Worm (Caenorhabditis elegans) whole organism, mixed stage, embryonic: ENCODE results near the gene F58A6.5.

Experiments
- M03D4.4 ChIP-seq: sonication (generic microtip); optimal IDR thresholded peaks from 2 replicates; lab custom pipeline; 2017; ENCODE audit warnings: mild to moderate bottlenecking, missing genetic modification characterization, missing compliant biosample characterization
- bed-3 ChIP-seq: fragments of 200-800 bp; sonication (Bioruptor generic); optimal IDR thresholded peaks from 3 replicates; lab custom pipeline; 2018; ENCODE audit warnings: mild to moderate bottlenecking, missing genetic modification characterization, moderate library complexity, missing compliant biosample characterization
- blmp-1 ChIP-seq: fragments of 150-350 bp; optimal IDR thresholded peaks from 2 replicates; lab custom pipeline; 2014; ENCODE audit warnings: missing biosample characterization, missing genetic modification characterization
- ceh-39 ChIP-seq: fragments of 150-350 bp; optimal IDR thresholded peaks from 2 replicates; lab custom pipeline; 2014; ENCODE audit warnings: missing biosample characterization, missing genetic modification characterization
- ceh-43 ChIP-seq: fragments of 200-800 bp; sonication (Bioruptor generic); optimal IDR thresholded peaks from 2 replicates; lab custom pipeline; 2018; ENCODE audit warnings: mild to moderate bottlenecking, missing genetic modification characterization, moderate library complexity, missing compliant biosample characterization
- ceh-83 ChIP-seq: fragments of 200-800 bp; sonication (Bioruptor generic); optimal IDR thresholded peaks from 2 replicates; lab custom pipeline; 2018; ENCODE audit warnings: mild to moderate bottlenecking, missing genetic modification characterization, missing compliant biosample characterization
- ces-1 ChIP-seq: fragments of 150-350 bp; optimal IDR thresholded peaks from 2 replicates; lab custom pipeline; 2014; ENCODE audit warnings: missing biosample characterization, missing genetic modification reagents, missing genetic modification characterization
- cnd-1 ChIP-seq: fragments of 200-800 bp; sonication (Bioruptor generic); optimal IDR thresholded peaks from 2 replicates; lab custom pipeline; 2018; ENCODE audit warnings: mild to moderate bottlenecking, missing genetic modification characterization, missing compliant biosample characterization
- drap-1 ChIP-seq: fragments of 200-800 bp; sonication (Bioruptor generic); optimal IDR thresholded peaks from 3 replicates; lab custom pipeline; 2018; ENCODE audit warnings: mild to moderate bottlenecking, missing genetic modification characterization, missing compliant biosample characterization
- elt-3 ChIP-seq: fragments of 150-350 bp; optimal IDR thresholded peaks from 2 replicates; lab custom pipeline; 2014; ENCODE audit warnings: missing biosample characterization, missing genetic modification characterization
- flh-1 ChIP-seq: fragments of 200-800 bp; sonication (Bioruptor generic); optimal IDR thresholded peaks from 2 replicates; lab custom pipeline; 2018; ENCODE audit warnings: mild to moderate bottlenecking, missing genetic modification characterization, moderate library complexity, missing compliant biosample characterization
- ham-2 ChIP-seq: fragments of 200-800 bp; sonication (Bioruptor generic); optimal IDR thresholded peaks from 2 replicates; lab custom pipeline; 2018; ENCODE audit warnings: mild to moderate bottlenecking, missing genetic modification characterization, missing compliant biosample characterization
- hlh-1 ChIP-seq: fragments of 150-350 bp; optimal IDR thresholded peaks from 2 replicates; lab custom pipeline; 2014; ENCODE audit warnings: missing biosample characterization, missing genetic modification reagents, missing genetic modification characterization
- lin-13 ChIP-seq: fragments of 150-350 bp; optimal IDR thresholded peaks from 2 replicates; lab custom pipeline; 2014; ENCODE audit warnings: missing biosample characterization, missing genetic modification characterization
- lin-32 ChIP-seq: fragments of 200-800 bp; sonication (Bioruptor generic); optimal IDR thresholded peaks from 2 replicates; lab custom pipeline; 2018; ENCODE audit warnings: mild to moderate bottlenecking, missing genetic modification characterization, missing compliant biosample characterization
- lsy-2 ChIP-seq: fragments of 150-350 bp; optimal IDR thresholded peaks from 2 replicates; lab custom pipeline; 2014; ENCODE audit warnings: missing biosample characterization, missing genetic modification characterization
- mls-2 ChIP-seq: sonication (generic microtip); optimal IDR thresholded peaks from 2 replicates; lab custom pipeline; 2016; ENCODE audit warnings: mild to moderate bottlenecking, missing genetic modification characterization, moderate library complexity, missing compliant biosample characterization
- nhr-12 ChIP-seq: fragments of 150-350 bp; optimal IDR thresholded peaks from 2 replicates; lab custom pipeline; 2014; ENCODE audit warnings: missing biosample characterization, missing genetic modification characterization
- nhr-2 ChIP-seq: fragments of 150-350 bp; optimal IDR thresholded peaks from 2 replicates; lab custom pipeline; 2014; ENCODE audit warnings: missing biosample characterization, missing genetic modification characterization
- nhr-237 ChIP-seq: fragments of 150-350 bp; optimal IDR thresholded peaks from 2 replicates; lab custom pipeline; 2014; ENCODE audit warnings: missing biosample characterization, missing genetic modification characterization
- nhr-28 ChIP-seq: fragments of 150-350 bp; optimal IDR thresholded peaks from 2 replicates; lab custom pipeline; 2014; ENCODE audit warnings: missing biosample characterization, missing genetic modification characterization
- nhr-76 ChIP-seq: sonication (generic microtip); optimal IDR thresholded peaks from 2 replicates; lab custom pipeline; 2017; ENCODE audit warnings: missing biosample characterization, missing genetic modification characterization
- pha-4 ChIP-seq: fragments of 150-350 bp; optimal IDR thresholded peaks from 2 replicates; lab custom pipeline; 2018; ENCODE audit warnings: missing biosample characterization, missing genetic modification reagents, missing genetic modification characterization
- sem-2 ChIP-seq: fragments of 200-800 bp; sonication (Bioruptor generic); optimal IDR thresholded peaks from 2 replicates; lab custom pipeline; 2018; ENCODE audit warnings: mild to moderate bottlenecking, missing genetic modification characterization, missing compliant biosample characterization
- snpc-4 ChIP-seq: fragments of 150-350 bp; optimal IDR thresholded peaks from 2 replicates; lab custom pipeline; 2014; ENCODE audit warnings: missing biosample characterization, missing genetic modification characterization
- sptf-1 ChIP-seq: sonication (generic microtip); optimal IDR thresholded peaks from 2 replicates; lab custom pipeline; 2017; ENCODE audit warnings: mild to moderate bottlenecking, missing genetic modification characterization, moderate library complexity, missing compliant biosample characterization
- tbx-8 ChIP-seq: fragments of 200-800 bp; sonication (Bioruptor generic); optimal IDR thresholded peaks from 2 replicates; lab custom pipeline; 2018; ENCODE audit warnings: mild to moderate bottlenecking, missing genetic modification characterization, moderate library complexity, missing compliant biosample characterization
- unc-120 ChIP-seq: sonication (generic microtip); optimal IDR thresholded peaks from 2 replicates; lab custom pipeline; 2017; ENCODE audit warnings: missing genetic modification characterization, missing compliant biosample characterization; ENCODE audit not compliant: poor library complexity, severe bottlenecking
- unc-39 ChIP-seq: fragments of 150-350 bp; optimal IDR thresholded peaks from 2 replicates; lab custom pipeline; 2014; ENCODE audit warnings: missing biosample characterization, missing genetic modification characterization
- unc-62 ChIP-seq: fragments of 150-350 bp; optimal IDR thresholded peaks from 2 replicates; lab custom pipeline; 2014; ENCODE audit warnings: missing biosample characterization, missing genetic modification reagents, missing genetic modification characterization
- zip-8 ChIP-seq: fragments of 150-350 bp; optimal IDR thresholded peaks from 2 replicates; lab custom pipeline; 2014; ENCODE audit warnings: missing biosample characterization, missing genetic modification characterization
- ztf-11 ChIP-seq: fragments of 150-350 bp; optimal IDR thresholded peaks from 2 replicates; lab custom pipeline; 2014; ENCODE audit warnings: missing biosample characterization, missing genetic modification characterization

Gene F58A6.5

ce11 chrII:5148349-5148748 lies at the start of gene F58A6.5:
Gene F58A6.5 (minus strand): TSS chrII:5148449.
- TF ChIP-seq lin-13 (tag; lab: Kevin White, UChicago) (no peak), pha-4 (tag; lab: Kevin White, UChicago) (no peak), bed-3 (GFP tag; lab: Kevin White, UChicago) (no peak), lin-32 (GFP tag; lab: Kevin White, UChicago) (no peak), unc-39 (no peak), tbx-8 (GFP tag; lab: Kevin White, UChicago) (no peak), M03D4.4 (tag; lab: Kevin White, UChicago) (no peak), hlh-1 (tag; lab: Kevin White, UChicago) (no peak), nhr-12 (no peak), nhr-237 (tag; lab: Kevin White, UChicago) (no peak), sem-2 (GFP tag; lab: Kevin White, UChicago) (no peak), lsy-2 (tag; lab: Kevin White, UChicago) (no peak), ceh-43 (GFP tag; lab: Kevin White, UChicago) (no peak), sptf-1 (tag; lab: Kevin White, UChicago) (no peak), nhr-76 (tag; lab: Kevin White, UChicago) (no peak), snpc-4 (tag; lab: Kevin White, UChicago) (no peak), mls-2 (no peak), ceh-39 (no peak), cnd-1 (tag; lab: Kevin White, UChicago) (no peak), ceh-83 (GFP tag; lab: Kevin White, UChicago) (no peak)

- TF ChIP-seq sptf-1 (tag; lab: Kevin White, UChicago): no peak
- TF ChIP-seq M03D4.4 (tag; lab: Kevin White, UChicago): no peak
- TF ChIP-seq nhr-76 (tag; lab: Kevin White, UChicago): no peak
- TF ChIP-seq unc-62 (GFP tag; lab: Kevin White, UChicago): no peak
- TF ChIP-seq snpc-4 (tag; lab: Kevin White, UChicago): no peak
These were observed 47.3 kb upstream of the F58A6.5 start, which contains the start of gene C34F11.5 for ce11 chrII:5195504-5195903. Gene C34F11.5 (plus strand): TSS chrII:5195804.

ce11 chrII:5194066-5194465 lies 45.8 kb upstream of the F58A6.5 start, which contains the start of gene msp-49:
Gene msp-49 (plus strand): TSS chrII:5194366.
- no peak for TF ChIP-seq unc-120 (tag; lab: Kevin White, UChicago)
- TF ChIP-seq nhr-2: no peak
- TF ChIP-seq, all 35 proteins: peak for 0

ce11 chrII:5191766-5192165 lies 43.5 kb upstream of the F58A6.5 start:
- TF ChIP-seq ztf-11 (tag; lab: Kevin White, UChicago): no peak
- TF ChIP-seq zip-8 (tag; lab: Kevin White, UChicago): no peak
- no peak for TF ChIP-seq blmp-1 (tag; lab: Kevin White, UChicago)
- no peak for TF ChIP-seq nhr-237 (tag; lab: Kevin White, UChicago)
- no peak for TF ChIP-seq mls-2
- TF ChIP-seq ceh-39: no peak
- no peak for TF ChIP-seq lin-32 (GFP tag; lab: Kevin White, UChicago)
- TF ChIP-seq flh-1 (GFP tag; lab: Kevin White, UChicago): no peak
- no peak for TF ChIP-seq snpc-4 (tag; lab: Kevin White, UChicago)
- no peak for TF ChIP-seq sem-2 (GFP tag; lab: Kevin White, UChicago)
- TF ChIP-seq nhr-12: no peak
- TF ChIP-seq bed-3 (GFP tag; lab: Kevin White, UChicago): no peak

ce11 chrII:5187934-5188333 lies 39.7 kb upstream of the F58A6.5 start:
- TF ChIP-seq drap-1 (GFP tag; lab: Kevin White, UChicago) (no peak), nhr-28 (tag; lab: Kevin White, UChicago) (no peak), lin-13 (tag; lab: Kevin White, UChicago) (no peak)

ce11 chrII:5187469-5187868 lies 39.2 kb upstream of the F58A6.5 start, which contains the start of gene crh-2:
Gene crh-2 (minus strand): TSS chrII:5187569.
- TF ChIP-seq flh-1 (GFP tag; lab: Kevin White, UChicago) (no peak), sem-2 (GFP tag; lab: Kevin White, UChicago) (no peak), unc-120 (tag; lab: Kevin White, UChicago) (no peak), unc-39 (no peak), nhr-76 (tag; lab: Kevin White, UChicago) (no peak), drap-1 (GFP tag; lab: Kevin White, UChicago) (no peak), elt-3 (tag; lab: Kevin White, UChicago) (no peak), ceh-39 (no peak), ham-2 (no peak), nhr-28 (tag; lab: Kevin White, UChicago) (no peak), cnd-1 (tag; lab: Kevin White, UChicago) (no peak), snpc-4 (tag; lab: Kevin White, UChicago) (no peak), ces-1 (GFP tag; lab: Kevin White, UChicago) (no peak), nhr-237 (tag; lab: Kevin White, UChicago) (no peak), mls-2 (no peak), tbx-8 (GFP tag; lab: Kevin White, UChicago) (no peak)
